Fruit fly (Drosophila melanogaster): Measurements from ENCODE around the gene Traf6.

The Traf6 gene

dm6 chrX:8198935-8199580 is 41.9 kb upstream of the Traf6 start (continued):
- TF ChIP-seq twi (tag; optimal IDR thresholded peaks at IDR 0.05) (no peak), CG7839 (tag; optimal IDR thresholded peaks at IDR 0.05) (no peak), Lpt (GFP tag; optimal IDR thresholded peaks at IDR 0.05) (no peak), Ssrp (tag; optimal IDR thresholded peaks at IDR 0.05) (no peak), CG1603 (tag; optimal IDR thresholded peaks at IDR 0.05) (no peak), PHDP (tag; optimal IDR thresholded peaks at IDR 0.05) (peak; percentile 4), al (GFP tag; IDR thresholded peaks at IDR 0.05) (no peak), fd102C (GFP tag; optimal IDR thresholded peaks at IDR 0.05) (no peak), Dp (GFP tag; optimal IDR thresholded peaks at IDR 0.05) (no peak), Dip3 (GFP tag; optimal IDR thresholded peaks at IDR 0.05) (no peak), Stat92E (GFP tag; optimal IDR thresholded peaks at IDR 0.05) (no peak), lov (optimal IDR thresholded peaks at IDR 0.05) (no peak), lov (GFP tag; IDR thresholded peaks at IDR 0.05) (no peak), Hr78 (GFP tag; optimal IDR thresholded peaks at IDR 0.05) (no peak), sqz (GFP tag; optimal IDR thresholded peaks at IDR 0.05) (peak; percentile 95), CHES-1-like (GFP tag; optimal IDR thresholded peaks at IDR 0.05) (no peak), aop (GFP tag; IDR thresholded peaks at IDR 0.05) (no peak), CG1792 (GFP tag; optimal IDR thresholded peaks at IDR 0.05) (no peak), zf30C (GFP tag; optimal IDR thresholded peaks at IDR 0.05) (no peak), CG10209 (GFP tag; optimal IDR thresholded peaks at IDR 0.05) (no peak), CTCF (GFP tag; optimal IDR thresholded peaks at IDR 0.05) (no peak), CG32772 (GFP tag; IDR thresholded peaks at IDR 0.05) (peak; percentile 47; the same call in 1 of the 2 replicates), CG13624 (GFP tag; optimal IDR thresholded peaks at IDR 0.05) (no peak), CG1647 (GFP tag; optimal IDR thresholded peaks at IDR 0.05) (no peak), crp (GFP tag; optimal IDR thresholded peaks at IDR 0.05) (no peak), CG7372 (GFP tag; IDR thresholded peaks at IDR 0.05) (peak; percentile 61; the same call in 1 of the 2 replicates), lab (GFP tag; optimal IDR thresholded peaks at IDR 0.05) (peak; percentile 82), bsh (GFP tag; optimal IDR thresholded peaks at IDR 0.05) (no peak), tio (GFP tag; optimal IDR thresholded peaks at IDR 0.05) (no peak), CG13775 (GFP tag; optimal IDR thresholded peaks at IDR 0.05) (no peak), Meics (GFP tag; optimal IDR thresholded peaks at IDR 0.05) (peak; percentile 25), btn (GFP tag; optimal IDR thresholded peaks at IDR 0.05) (no peak), CG13296 (GFP tag; optimal IDR thresholded peaks at IDR 0.05) (peak; percentile 34), pum (GFP tag; optimal IDR thresholded peaks at IDR 0.05) (no peak), CG34376 (GFP tag; optimal IDR thresholded peaks at IDR 0.05) (peak; percentile 65), wdn (GFP tag; IDR thresholded peaks at IDR 0.05) (no peak), Awh (GFP tag; IDR thresholded peaks at IDR 0.05) (peak; percentile 29; the same call in 1 of the 2 replicates), peb (GFP tag; IDR thresholded peaks at IDR 0.05) (no peak), YL-1 (GFP tag; optimal IDR thresholded peaks at IDR 0.05) (no peak), sens-2 (GFP tag; IDR thresholded peaks at IDR 0.05) (no peak), CG11696 (GFP tag; IDR thresholded peaks at IDR 0.05) (no peak), Sox100B (GFP tag; optimal IDR thresholded peaks at IDR 0.05) (no peak), CG6272 (GFP tag; IDR thresholded peaks at IDR 0.05) (no peak), gt (GFP tag; IDR thresholded peaks at IDR 0.05) (no peak), CG4820 (GFP tag; optimal IDR thresholded peaks at IDR 0.05) (no peak), CG14965 (GFP tag; optimal IDR thresholded peaks at IDR 0.05; ENCODE audit: borderline replicate concordance) (no peak), hkb (optimal IDR thresholded peaks at IDR 0.05) (no peak), hkb (GFP tag; IDR thresholded peaks at IDR 0.05) (no peak), ro (GFP tag; IDR thresholded peaks at IDR 0.05) (no peak), CG2678 (tag; optimal IDR thresholded peaks at IDR 0.05) (peak; percentile 29), CG2120 (GFP tag; optimal IDR thresholded peaks at IDR 0.05) (no peak)

All from whole organism, embryonic.